Worm (Caenorhabditis elegans) whole organism, young adult: ENCODE data around the gene T22F3.12.

Experiments
- B0035.1 ChIP-seq: sonication (generic microtip); optimal IDR thresholded peaks from 2 replicates; lab custom pipeline; 2016; ENCODE audit warnings: missing genetic modification characterization, mild to moderate bottlenecking, missing compliant biosample characterization, missing genotype, missing genetic modification reagents
- C17E4.6 ChIP-seq: fragments of 200-800 bp; sonication (Bioruptor generic); IDR thresholded peaks from 2 replicates; pipeline ENCODE4 v1.3.6; 2022; ENCODE audit warnings: missing genetic modification reagents, missing genetic modification characterization, missing compliant biosample characterization
- D2030.7 ChIP-seq: fragments of 200-800 bp; sonication (Bioruptor generic); IDR thresholded peaks from 2 replicates; pipeline ENCODE4 v1.3.6; 2022; ENCODE audit warnings: missing genetic modification reagents, missing genetic modification characterization, missing compliant biosample characterization
- F10E7.11 ChIP-seq: sonication (generic microtip); optimal IDR thresholded peaks from 2 replicates; lab custom pipeline; 2017; ENCODE audit warnings: mild to moderate bottlenecking, missing genetic modification characterization, moderate library complexity, missing compliant biosample characterization
- F49E8.2 ChIP-seq: sonication (generic microtip); optimal IDR thresholded peaks from 3 replicates; lab custom pipeline; 2017; ENCODE audit warnings: missing genetic modification characterization, mild to moderate bottlenecking, missing compliant biosample characterization, antibody characterized with exemption, moderate library complexity; ENCODE audit not compliant: insufficient read depth
- F57A8.1 ChIP-seq: fragments of 200-800 bp; sonication (Bioruptor generic); optimal IDR thresholded peaks from 2 replicates; lab custom pipeline; 2018; ENCODE audit warnings: mild to moderate bottlenecking, missing genetic modification characterization, moderate library complexity, missing compliant biosample characterization
- K11D2.4 ChIP-seq: fragments of 200-800 bp; sonication (Bioruptor generic); IDR thresholded peaks from 2 replicates; pipeline ENCODE4 v1.3.6; 2022; ENCODE audit warnings: missing genetic modification reagents, missing genetic modification characterization, missing compliant biosample characterization
- K12H6.12 ChIP-seq: fragments of 200-800 bp; sonication (Bioruptor generic); optimal IDR thresholded peaks from 2 replicates; lab custom pipeline; 2018; ENCODE audit warnings: mild to moderate bottlenecking, missing genetic modification characterization, missing compliant biosample characterization
- T26A5.8 ChIP-seq: sonication (generic microtip); optimal IDR thresholded peaks from 2 replicates; lab custom pipeline; 2016; ENCODE audit warnings: missing genetic modification characterization, missing compliant biosample characterization
- Y53G8AR.9 ChIP-seq: fragments of 200-800 bp; sonication (Bioruptor generic); conservative IDR thresholded peaks from 2 replicates; pipeline ENCODE4 v1.3.6; 2022; ENCODE audit warnings: missing genetic modification reagents, missing genetic modification characterization, missing compliant biosample characterization
- Y67H2A.10 ChIP-seq: fragments of 200-800 bp; sonication (Bioruptor generic); conservative IDR thresholded peaks from 2 replicates; pipeline ENCODE4 v1.3.6; 2022; ENCODE audit warnings: missing genetic modification reagents, missing genetic modification characterization, missing compliant biosample characterization
- Y79H2A.3 ChIP-seq: fragments of 200-800 bp; sonication (Bioruptor generic); conservative IDR thresholded peaks from 2 replicates; pipeline ENCODE4 v1.3.6; 2022; ENCODE audit warnings: missing genetic modification reagents, missing genetic modification characterization, missing compliant biosample characterization
- akir-1 ChIP-seq: fragments of 200-800 bp; sonication (Bioruptor generic); optimal IDR thresholded peaks from 2 replicates; lab custom pipeline; 2018; ENCODE audit warnings: mild to moderate bottlenecking, missing genetic modification characterization, moderate library complexity, missing compliant biosample characterization
- attf-6 ChIP-seq: fragments of 200-800 bp; sonication (Bioruptor generic); IDR thresholded peaks from 2 replicates; pipeline ENCODE4 v1.3.6; 2022; ENCODE audit warnings: missing genetic modification reagents, missing genetic modification characterization, missing compliant biosample characterization
- bed-2 ChIP-seq: fragments of 200-800 bp; sonication (Bioruptor generic); IDR thresholded peaks from 2 replicates; pipeline ENCODE4 v1.3.6; 2022; ENCODE audit warnings: missing genetic modification reagents, missing genetic modification characterization, missing compliant biosample characterization
- cebp-1 ChIP-seq, 2 experiments: fragments of 200-800 bp in 1 of 2; sonication (Bioruptor generic) in 1 of 2; sonication (generic microtip) in 1 of 2; IDR thresholded peaks in 1 of 2; optimal IDR thresholded peaks in 1 of 2; 2 replicates each; pipeline versions ENCODE4 v1.3.6 to Lab custom; 2017 to 2022; ENCODE audit warnings: missing compliant biosample characterization in 2 of 2, missing genetic modification characterization in 2 of 2, mild to moderate bottlenecking in 1 of 2, missing genetic modification reagents in 1 of 2, moderate library complexity in 1 of 2
- cebp-2 ChIP-seq: fragments of 200-800 bp; sonication (Bioruptor generic); IDR thresholded peaks from 2 replicates; pipeline ENCODE4 v1.3.6; 2022; ENCODE audit warnings: missing genetic modification characterization, missing compliant biosample characterization
- ceh-79 ChIP-seq: sonication (generic microtip); optimal IDR thresholded peaks from 2 replicates; lab custom pipeline; 2017; ENCODE audit warnings: mild to moderate bottlenecking, missing genetic modification characterization, missing compliant biosample characterization
- die-1 ChIP-seq: sonication (generic microtip); optimal IDR thresholded peaks from 2 replicates; lab custom pipeline; 2016; ENCODE audit warnings: missing genotype, mild to moderate bottlenecking, missing genetic modification characterization, missing compliant biosample characterization
- dpff-1 ChIP-seq: sonication (generic microtip); optimal IDR thresholded peaks from 2 replicates; lab custom pipeline; 2017; ENCODE audit warnings: mild to moderate bottlenecking, missing genetic modification characterization, missing compliant biosample characterization
- egl-18 ChIP-seq: fragments of 200-800 bp; sonication (Bioruptor generic); IDR thresholded peaks from 2 replicates; pipeline ENCODE4 v1.3.6; 2022; ENCODE audit warnings: missing genetic modification reagents, missing genetic modification characterization, missing compliant biosample characterization
- egl-44 ChIP-seq: fragments of 200-800 bp; sonication (Bioruptor generic); IDR thresholded peaks from 2 replicates; pipeline ENCODE4 v1.3.6; 2022; ENCODE audit warnings: missing genetic modification reagents, missing genetic modification characterization, missing compliant biosample characterization
- fkh-3 ChIP-seq: sonication (generic microtip); optimal IDR thresholded peaks from 2 replicates; lab custom pipeline; 2016; ENCODE audit warnings: mild to moderate bottlenecking, missing genetic modification characterization, missing compliant biosample characterization
- gei-17 ChIP-seq: fragments of 200-800 bp; sonication (Bioruptor generic); optimal IDR thresholded peaks from 2 replicates; lab custom pipeline; 2018; ENCODE audit warnings: mild to moderate bottlenecking, missing genetic modification characterization, missing compliant biosample characterization
- hmg-20 ChIP-seq: fragments of 200-800 bp; sonication (Bioruptor generic); IDR thresholded peaks from 2 replicates; pipeline ENCODE4 v1.3.6; 2022; ENCODE audit warnings: missing genetic modification reagents, missing genetic modification characterization, missing compliant biosample characterization
- lag-1 ChIP-seq: fragments of 200-800 bp; sonication (Bioruptor generic); IDR thresholded peaks from 2 replicates; pipeline ENCODE4 v1.3.6; 2022; ENCODE audit warnings: missing genetic modification reagents, missing genetic modification characterization, missing compliant biosample characterization
- let-607 ChIP-seq, 2 experiments: fragments of 200-800 bp in 1 of 2; sonication (Bioruptor generic) in 1 of 2; sonication (generic microtip) in 1 of 2; optimal IDR thresholded peaks; 2 replicates each; lab custom pipeline; 2016 to 2018; ENCODE audit warnings: mild to moderate bottlenecking in 2 of 2, missing compliant biosample characterization in 2 of 2, missing genetic modification characterization in 2 of 2, moderate library complexity in 2 of 2, missing genotype in 1 of 2
- lin-54 ChIP-seq: fragments of 200-800 bp; sonication (Bioruptor generic); optimal IDR thresholded peaks from 2 replicates; lab custom pipeline; 2018; ENCODE audit warnings: mild to moderate bottlenecking, missing genetic modification characterization, missing compliant biosample characterization
- mcd-1 ChIP-seq: fragments of 200-800 bp; sonication (Bioruptor generic); IDR thresholded peaks from 2 replicates; pipeline ENCODE4 v1.3.6; 2022; ENCODE audit warnings: missing genetic modification reagents, missing genetic modification characterization, missing compliant biosample characterization
- nfya-2 ChIP-seq: fragments of 200-800 bp; sonication (Bioruptor generic); IDR thresholded peaks from 2 replicates; pipeline ENCODE4 v1.3.6; 2022; ENCODE audit warnings: missing genetic modification reagents, missing genetic modification characterization, missing compliant biosample characterization
- nhr-27 ChIP-seq: fragments of 200-800 bp; sonication (Bioruptor generic); optimal IDR thresholded peaks from 2 replicates; lab custom pipeline; 2018; ENCODE audit warnings: mild to moderate bottlenecking, missing genetic modification characterization, moderate library complexity, missing compliant biosample characterization
- nhr-90 ChIP-seq: sonication (generic microtip); optimal IDR thresholded peaks from 2 replicates; lab custom pipeline; 2016; ENCODE audit warnings: missing genotype, mild to moderate bottlenecking, missing genetic modification characterization, missing compliant biosample characterization
- repo-1 ChIP-seq: sonication (generic microtip); optimal IDR thresholded peaks from 2 replicates; lab custom pipeline; 2017; ENCODE audit warnings: mild to moderate bottlenecking, missing genetic modification characterization, missing compliant biosample characterization
- sdz-38 ChIP-seq: sonication (generic microtip); optimal IDR thresholded peaks from 2 replicates; lab custom pipeline; 2016; ENCODE audit warnings: missing genotype, missing genetic modification characterization, missing compliant biosample characterization
- sea-2 ChIP-seq: fragments of 200-800 bp; sonication (Bioruptor generic); IDR thresholded peaks from 2 replicates; pipeline ENCODE4 v1.3.6; 2022; ENCODE audit warnings: missing genetic modification characterization, missing compliant biosample characterization
- snpc-1.1 ChIP-seq: sonication (generic microtip); optimal IDR thresholded peaks from 2 replicates; lab custom pipeline; 2017; ENCODE audit warnings: missing genetic modification characterization, mild to moderate bottlenecking, missing compliant biosample characterization, antibody characterized with exemption, moderate library complexity, missing genotype, missing genetic modification reagents; ENCODE audit not compliant: insufficient read depth
- snpc-3.4 ChIP-seq: sonication (generic microtip); optimal IDR thresholded peaks from 2 replicates; lab custom pipeline; 2017; ENCODE audit warnings: missing genetic modification characterization, mild to moderate bottlenecking, missing compliant biosample characterization, antibody characterized with exemption, moderate library complexity, missing genotype, missing genetic modification reagents
- sptf-2 ChIP-seq: fragments of 200-800 bp; sonication (Bioruptor generic); optimal IDR thresholded peaks from 2 replicates; lab custom pipeline; 2018; ENCODE audit warnings: mild to moderate bottlenecking, missing genetic modification characterization, missing compliant biosample characterization
- unc-130 ChIP-seq: sonication (generic microtip); optimal IDR thresholded peaks from 2 replicates; lab custom pipeline; 2016; ENCODE audit warnings: missing genetic modification reagents, missing genetic modification characterization, missing compliant biosample characterization

The T22F3.12 gene

ce11 chrV:3548798-3549197 lies 43.2 kb downstream of the T22F3.12 start, which contains the start of gene srw-130:
TSS of gene srw-130 (minus strand) at chrV:3548898.
- TF ChIP-seq snpc-3.4 (tag; lab: Kevin White, UChicago) (no peak), F49E8.2 (tag; lab: Kevin White, UChicago) (no peak), hmg-20 (GFP tag; lab: Robert Waterston, UW) (no peak), F57A8.1 (GFP tag; lab: Kevin White, UChicago) (no peak), nhr-27 (tag; lab: Kevin White, UChicago) (no peak), K11D2.4 (GFP tag; lab: Robert Waterston, UW) (no peak), repo-1 (tag; lab: Kevin White, UChicago) (no peak), akir-1 (no peak), D2030.7 (GFP tag; lab: Robert Waterston, UW) (no peak), egl-18 (GFP tag; lab: Robert Waterston, UW) (no peak), unc-130 (no peak), cebp-2 (GFP tag; lab: Robert Waterston, UW) (no peak), K12H6.12 (no peak), Y67H2A.10 (GFP tag; lab: Robert Waterston, UW) (no peak), sptf-2 (GFP tag; lab: Kevin White, UChicago) (no peak), Y79H2A.3 (no peak)

- TF ChIP-seq die-1 (tag; lab: Kevin White, UChicago) = no peak
- TF ChIP-seq, all 124 proteins: peak for 0
Measured at ce11 chrV:3546517-3546916, 45.5 kb downstream of the T22F3.12 start, which contains the start of gene srbc-68. TSS of gene srbc-68 (minus strand) at chrV:3546617.

ce11 chrV:3543344-3543743 lies 48.7 kb downstream of the T22F3.12 start, which contains the start of gene nhr-222:
TSS of gene nhr-222 (minus strand) at chrV:3543444.
- TF ChIP-seq nhr-90 (no peak), egl-18 (GFP tag; lab: Robert Waterston, UW) (no peak), mcd-1 (GFP tag; lab: Robert Waterston, UW) (no peak), fkh-3 (no peak), lag-1 (GFP tag; lab: Robert Waterston, UW) (no peak), C17E4.6 (GFP tag; lab: Robert Waterston, UW) (no peak), bed-2 (GFP tag; lab: Robert Waterston, UW) (no peak), gei-17 (no peak), snpc-1.1 (no peak), sea-2 (GFP tag; lab: Robert Waterston, UW) (no peak), sdz-38 (tag; lab: Kevin White, UChicago) (no peak), T26A5.8 (no peak), nfya-2 (no peak), attf-6 (no peak)

- no peak for TF ChIP-seq ceh-79 (tag; lab: Kevin White, UChicago)
- no peak for TF ChIP-seq egl-44 (GFP tag; lab: Robert Waterston, UW)
- no peak for TF ChIP-seq attf-6
- TF ChIP-seq F10E7.11 = no peak
- TF ChIP-seq cebp-1 (GFP tag; IDR thresholded peaks at IDR 0.05; lab: Robert Waterston, UW) = no peak
- no peak for TF ChIP-seq cebp-1 (tag; optimal IDR thresholded peaks at IDR 0.05; lab: Kevin White, UChicago)
- TF ChIP-seq let-607 (tag; optimal IDR thresholded peaks at IDR 0.05; lab: Kevin White, UChicago) = no peak
- no peak for TF ChIP-seq Y53G8AR.9 (GFP tag; lab: Robert Waterston, UW)
- no peak for TF ChIP-seq B0035.1 (tag; lab: Kevin White, UChicago)
- TF ChIP-seq dpff-1 = no peak
- TF ChIP-seq lin-54 (GFP tag; lab: Kevin White, UChicago) = no peak
Measured at ce11 chrV:3541117-3541516, 50.9 kb downstream of the T22F3.12 start, which contains the start of gene srbc-67. TSS of gene srbc-67 (minus strand) at chrV:3541217.
